Worm (Caenorhabditis elegans) whole organism, L3 larva: ENCODE data around the gene srj-40.

ENCODE experiments used
- R02D3.7 ChIP-seq: fragments of 150-350 bp; optimal IDR thresholded peaks from 2 replicates; lab custom pipeline; 2014; ENCODE audit warnings: missing biosample characterization, missing genetic modification characterization
- ZK546.5 ChIP-seq: sonication (generic microtip); optimal IDR thresholded peaks from 2 replicates; lab custom pipeline; 2017; ENCODE audit warnings: missing biosample characterization, missing genetic modification characterization
- aly-2 ChIP-seq: fragments of 150-350 bp; optimal IDR thresholded peaks from 2 replicates; lab custom pipeline; 2014; ENCODE audit warnings: missing biosample characterization, missing genetic modification characterization
- ama-1 ChIP-seq: fragments of 150-350 bp; optimal IDR thresholded peaks from 2 replicates; lab custom pipeline; 2018
- ceh-28 ChIP-seq: fragments of 150-350 bp; optimal IDR thresholded peaks from 2 replicates; lab custom pipeline; 2014; ENCODE audit warnings: missing biosample characterization, missing genetic modification reagents, missing genetic modification characterization
- ceh-82 ChIP-seq: fragments of 150-350 bp; optimal IDR thresholded peaks from 2 replicates; lab custom pipeline; 2014; ENCODE audit warnings: missing biosample characterization, missing genetic modification characterization
- ceh-9 ChIP-seq: sonication (generic microtip); optimal IDR thresholded peaks from 2 replicates; lab custom pipeline; 2018; ENCODE audit warnings: missing biosample characterization, missing genetic modification characterization
- daf-12 ChIP-seq: fragments of 150-350 bp; optimal IDR thresholded peaks from 2 replicates; lab custom pipeline; 2014; ENCODE audit warnings: missing biosample characterization, missing genetic modification reagents, missing genetic modification characterization
- egl-5 ChIP-seq: fragments of 150-350 bp; optimal IDR thresholded peaks from 2 replicates; lab custom pipeline; 2017; ENCODE audit warnings: missing biosample characterization, missing genetic modification reagents, missing genetic modification characterization, inconsistent platforms
- elt-1 ChIP-seq: fragments of 150-350 bp; optimal IDR thresholded peaks from 2 replicates; lab custom pipeline; 2014; ENCODE audit warnings: missing biosample characterization, missing genetic modification characterization
- elt-2 ChIP-seq: sonication (generic microtip); optimal IDR thresholded peaks from 2 replicates; lab custom pipeline; 2016; ENCODE audit warnings: missing genetic modification reagents, mild to moderate bottlenecking, missing genetic modification characterization, missing compliant biosample characterization
- eor-1 ChIP-seq, 2 experiments: fragments of 150-350 bp; optimal IDR thresholded peaks; 2 replicates each; lab custom pipeline; 2014 to 2018; ENCODE audit warnings: missing biosample characterization in 2 of 2, missing genetic modification characterization in 2 of 2
- fkh-10 ChIP-seq: sonication (generic microtip); optimal IDR thresholded peaks from 2 replicates; lab custom pipeline; 2017; ENCODE audit warnings: missing biosample characterization, missing genetic modification reagents, missing genetic modification characterization
- fkh-2 ChIP-seq: fragments of 150-350 bp; optimal IDR thresholded peaks from 2 replicates; lab custom pipeline; 2014; ENCODE audit warnings: missing biosample characterization, missing genetic modification reagents, missing genetic modification characterization
- fos-1 ChIP-seq: fragments of 150-350 bp; optimal IDR thresholded peaks from 2 replicates; lab custom pipeline; 2014; ENCODE audit warnings: missing biosample characterization, missing genetic modification characterization
- hmg-11 ChIP-seq: sonication (generic microtip); optimal IDR thresholded peaks from 2 replicates; lab custom pipeline; 2016; ENCODE audit warnings: missing genetic modification characterization, missing compliant biosample characterization
- lin-15B ChIP-seq: fragments of 150-350 bp; optimal IDR thresholded peaks from 2 replicates; lab custom pipeline; 2014; ENCODE audit warnings: missing biosample characterization, missing genetic modification characterization
- lin-39 ChIP-seq: fragments of 150-350 bp; optimal IDR thresholded peaks from 2 replicates; lab custom pipeline; 2018; ENCODE audit warnings: missing biosample characterization, missing genetic modification reagents, missing genetic modification characterization
- lsy-12 ChIP-seq: sonication (generic microtip); optimal IDR thresholded peaks from 2 replicates; lab custom pipeline; 2016; ENCODE audit warnings: mild to moderate bottlenecking, missing genetic modification characterization, missing compliant biosample characterization
- nhr-11 ChIP-seq: fragments of 150-350 bp; optimal IDR thresholded peaks from 2 replicates; lab custom pipeline; 2014; ENCODE audit warnings: missing biosample characterization, missing genetic modification characterization
- nhr-12 ChIP-seq: fragments of 150-350 bp; optimal IDR thresholded peaks from 2 replicates; lab custom pipeline; 2014; ENCODE audit warnings: missing biosample characterization, missing genetic modification characterization
- nhr-23 ChIP-seq: fragments of 150-350 bp; optimal IDR thresholded peaks from 2 replicates; lab custom pipeline; 2014; ENCODE audit warnings: missing biosample characterization, missing genetic modification reagents, missing genetic modification characterization
- nhr-237 ChIP-seq: fragments of 150-350 bp; optimal IDR thresholded peaks from 2 replicates; lab custom pipeline; 2014; ENCODE audit warnings: missing biosample characterization, missing genetic modification characterization
- nhr-25 ChIP-seq: sonication (generic microtip); optimal IDR thresholded peaks from 2 replicates; lab custom pipeline; 2017; ENCODE audit warnings: missing biosample characterization, missing genetic modification characterization
- nhr-43 ChIP-seq: sonication (generic microtip); optimal IDR thresholded peaks from 2 replicates; lab custom pipeline; 2016; ENCODE audit warnings: mild to moderate bottlenecking, missing genetic modification characterization, missing compliant biosample characterization; ENCODE audit not compliant: poor library complexity, severe bottlenecking
- nhr-67 ChIP-seq: fragments of 150-350 bp; optimal IDR thresholded peaks from 2 replicates; lab custom pipeline; 2014; ENCODE audit warnings: missing biosample characterization, missing genetic modification characterization
- nhr-76 ChIP-seq: fragments of 150-350 bp; sonication (generic microtip); optimal IDR thresholded peaks from 5 replicates; lab custom pipeline; 2014; ENCODE audit warnings: missing biosample characterization, missing genetic modification characterization
- nhr-77 ChIP-seq: fragments of 150-350 bp; optimal IDR thresholded peaks from 2 replicates; lab custom pipeline; 2014; ENCODE audit warnings: missing biosample characterization, missing genetic modification characterization
- pha-4 ChIP-seq: fragments of 150-350 bp; optimal IDR thresholded peaks from 2 replicates; lab custom pipeline; 2014; ENCODE audit warnings: missing biosample characterization, missing genetic modification reagents, missing genetic modification characterization
- pqm-1 ChIP-seq: fragments of 150-350 bp; optimal IDR thresholded peaks from 2 replicates; lab custom pipeline; 2017; ENCODE audit warnings: missing biosample characterization, missing genetic modification characterization, inconsistent platforms
- snpc-4 ChIP-seq: fragments of 150-350 bp; optimal IDR thresholded peaks from 2 replicates; lab custom pipeline; 2014; ENCODE audit warnings: missing biosample characterization, missing genetic modification characterization
- tbx-2 ChIP-seq: sonication (generic microtip); optimal IDR thresholded peaks from 2 replicates; lab custom pipeline; 2016; ENCODE audit warnings: mild to moderate bottlenecking, missing genetic modification characterization, missing compliant biosample characterization
- unc-39 ChIP-seq: sonication (generic microtip); optimal IDR thresholded peaks from 4 replicates; lab custom pipeline; 2017; ENCODE audit warnings: missing biosample characterization, missing genetic modification characterization
- unc-62 ChIP-seq: fragments of 150-350 bp; sonication (generic microtip); optimal IDR thresholded peaks from 4 replicates; lab custom pipeline; 2014; ENCODE audit warnings: missing biosample characterization, missing genetic modification reagents, missing genetic modification characterization
- zag-1 ChIP-seq: fragments of 150-350 bp; optimal IDR thresholded peaks from 2 replicates; lab custom pipeline; 2014; ENCODE audit warnings: missing biosample characterization, missing genetic modification characterization
- ztf-11 ChIP-seq: fragments of 150-350 bp; optimal IDR thresholded peaks from 2 replicates; lab custom pipeline; 2014; ENCODE audit warnings: missing biosample characterization, missing genetic modification characterization
- ztf-4 ChIP-seq: fragments of 150-350 bp; optimal IDR thresholded peaks from 2 replicates; lab custom pipeline; 2014; ENCODE audit warnings: missing biosample characterization, missing genetic modification characterization

The srj-40 gene

DNA sequence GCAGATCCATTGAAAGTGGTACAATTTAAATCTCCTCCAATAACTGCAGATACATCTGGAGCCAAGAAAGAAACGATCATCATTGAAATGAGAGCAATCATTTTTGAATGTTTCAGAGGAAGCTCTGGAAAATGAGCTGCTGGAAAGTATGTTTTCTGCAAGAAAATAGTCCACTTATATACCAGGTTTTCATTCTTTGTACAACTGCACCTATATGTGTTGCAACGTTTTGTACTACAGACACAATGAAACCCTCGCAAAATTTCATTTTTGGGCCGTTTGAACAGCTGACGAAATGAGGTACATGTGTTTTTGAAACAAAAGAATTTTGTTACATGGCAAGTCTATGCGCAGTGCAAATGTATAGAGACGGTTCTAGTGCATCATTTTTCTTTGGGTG is 16.7 kb downstream of the srj-40 start, which contains the start of gene T05B4.9:
TSS of gene T05B4.9 (minus strand) at position 101 of the 400 bp plus-strand sequence.
- TF ChIP-seq nhr-12 (tag; lab: Kevin White, UChicago) (no peak), ceh-82 (tag; lab: Kevin White, UChicago) (no peak), unc-62 (GFP tag; lab: Kevin White, UChicago) (no peak), elt-2 (tag; lab: Kevin White, UChicago) (no peak), ceh-9 (tag; lab: Kevin White, UChicago) (no peak)

DNA sequence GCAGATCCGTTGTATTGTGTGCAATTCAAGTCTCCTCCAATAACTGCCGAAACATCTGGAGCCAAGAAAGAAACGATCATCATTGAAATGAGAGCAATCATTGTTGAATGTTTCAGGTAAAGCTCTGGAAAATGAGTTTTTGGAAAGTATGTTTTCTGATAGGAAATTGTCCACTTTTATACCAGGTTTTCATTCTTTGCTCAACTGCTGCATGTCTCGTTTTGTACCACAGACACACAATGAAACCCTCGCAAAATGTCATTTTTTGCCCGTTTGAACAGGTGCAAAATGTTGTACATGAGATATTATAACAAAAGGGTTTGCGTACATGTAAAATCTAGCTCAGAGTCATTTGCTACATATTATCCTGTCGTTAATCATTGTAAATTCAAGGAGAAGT is 19.0 kb downstream of the srj-40 start, which contains the start of gene T05B4.10:
TSS of gene T05B4.10 (minus strand) at position 101 of the 400 bp plus-strand sequence.
- TF ChIP-seq eor-1 (tag; optimal IDR thresholded peaks at IDR 0.05; lab: Kevin White, UChicago) (no peak), nhr-76 (tag; lab: Kevin White, UChicago) (no peak), daf-12 (no peak), hmg-11 (tag; lab: Kevin White, UChicago) (no peak), ceh-28 (tag; lab: Kevin White, UChicago) (no peak), fos-1 (tag; lab: Kevin White, UChicago) (no peak), nhr-23 (no peak), nhr-43 (tag; lab: Kevin White, UChicago) (no peak), pqm-1 (tag; lab: Kevin White, UChicago) (no peak), tbx-2 (tag; lab: Kevin White, UChicago) (no peak), elt-2 (tag; lab: Kevin White, UChicago) (no peak), nhr-237 (no peak), ztf-4 (tag; lab: Kevin White, UChicago) (no peak), lin-15B (tag; lab: Kevin White, UChicago) (no peak), lsy-12 (tag; lab: Kevin White, UChicago) (no peak), R02D3.7 (tag; lab: Kevin White, UChicago) (no peak), zag-1 (tag; lab: Kevin White, UChicago) (no peak), lin-39 (tag; lab: Kevin White, UChicago) (no peak), nhr-11 (no peak), elt-1 (tag; lab: Kevin White, UChicago) (no peak)

DNA sequence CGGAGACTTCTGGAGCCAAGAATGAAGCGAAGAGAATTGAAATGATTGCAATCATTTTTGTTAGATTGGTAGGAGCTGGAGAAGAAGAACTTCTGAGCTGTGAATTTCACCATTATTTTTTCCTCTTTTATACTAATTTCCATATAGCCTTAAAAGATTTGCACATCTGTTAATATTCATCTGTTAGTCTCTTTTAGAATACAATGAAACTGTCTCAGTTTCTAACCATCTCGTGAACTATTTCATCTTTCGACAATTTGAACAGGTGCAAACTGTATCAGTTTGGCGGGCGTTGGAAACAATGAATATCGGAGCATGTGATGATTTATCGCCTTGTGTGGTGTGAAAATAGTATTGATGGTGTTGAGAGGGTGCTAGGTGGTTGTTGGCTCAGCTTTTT is 20.7 kb downstream of the srj-40 start, which contains the start of gene phat-5:
TSS of gene phat-5 (minus strand) at position 101 of the 400 bp plus-strand sequence.
- TF ChIP-seq ceh-82 (tag; lab: Kevin White, UChicago) (no peak), ztf-11 (tag; lab: Kevin White, UChicago) (no peak), daf-12 (no peak), nhr-67 (tag; lab: Kevin White, UChicago) (no peak), aly-2 (tag; lab: Kevin White, UChicago) (no peak), nhr-25 (tag; lab: Kevin White, UChicago) (no peak), egl-5 (no peak), unc-39 (tag; lab: Kevin White, UChicago) (no peak), nhr-77 (tag; lab: Kevin White, UChicago) (no peak), ZK546.5 (no peak), pha-4 (no peak), fkh-10 (no peak), lsy-12 (tag; lab: Kevin White, UChicago) (no peak), nhr-76 (tag; lab: Kevin White, UChicago) (no peak), snpc-4 (no peak), fkh-2 (tag; lab: Kevin White, UChicago) (no peak), fos-1 (tag; lab: Kevin White, UChicago) (no peak), ztf-4 (tag; lab: Kevin White, UChicago) (no peak), nhr-23 (no peak), ceh-9 (tag; lab: Kevin White, UChicago) (no peak)

ce11 chrV:4125552-4126084 is 24.0 kb downstream of the srj-40 start, which contains the start of gene T05B4.12:
Gene T05B4.12, minus strand, starts transcription at chrV:4126034.
- TF ChIP-seq tbx-2 (tag; lab: Kevin White, UChicago) = no peak
- TF ChIP-seq pqm-1 (tag; lab: Kevin White, UChicago) = no peak
- TF ChIP-seq fkh-2 (tag; lab: Kevin White, UChicago) = no peak
- no peak for TF ChIP-seq nhr-77 (tag; lab: Kevin White, UChicago)
- no peak for TF ChIP-seq R02D3.7 (tag; lab: Kevin White, UChicago)
- no peak for TF ChIP-seq unc-39 (tag; lab: Kevin White, UChicago)
- no peak for TF ChIP-seq zag-1 (tag; lab: Kevin White, UChicago)
- no peak for TF ChIP-seq nhr-43 (tag; lab: Kevin White, UChicago)
- TF ChIP-seq nhr-25 (tag; lab: Kevin White, UChicago) = no peak
- no peak for TF ChIP-seq nhr-11
- TF ChIP-seq ztf-11 (tag; lab: Kevin White, UChicago) = no peak
- TF ChIP-seq lin-15B (tag; lab: Kevin White, UChicago) = no peak
- no peak for TF ChIP-seq ztf-4 (tag; lab: Kevin White, UChicago)
- TF ChIP-seq fos-1 (tag; lab: Kevin White, UChicago) = no peak
- no peak for TF ChIP-seq lin-39 (tag; lab: Kevin White, UChicago)
- TF ChIP-seq elt-1 (tag; lab: Kevin White, UChicago) = no peak
- TF ChIP-seq nhr-67 (tag; lab: Kevin White, UChicago) = no peak
- no peak for TF ChIP-seq ama-1 (lab: Kevin White, UChicago)
- no peak for TF ChIP-seq nhr-76 (tag; lab: Kevin White, UChicago)
